Fruit fly (Drosophila melanogaster) whole organism, embryonic: Measurements from ENCODE around the gene lqfR.
A peak's percentile ranks its signal among the peaks of the same experiment; 100 is the strongest.

Experiments
- BEAF-32 ChIP-seq: fragments of 200-800 bp; sonication (Bioruptor generic); optimal IDR thresholded peaks from 3 replicates; lab custom pipeline; 2017; ENCODE audit warnings: missing biosample characterization, missing genetic modification characterization, mild to moderate bottlenecking, moderate library complexity, missing genetic modification reagents
- Blimp-1 ChIP-seq: fragments of 200-800 bp; sonication (Bioruptor generic); optimal IDR thresholded peaks from 3 replicates; lab custom pipeline; 2018; ENCODE audit warnings: missing biosample characterization, missing genetic modification characterization, mild to moderate bottlenecking, moderate library complexity, missing genetic modification reagents
- BtbVII ChIP-seq: fragments of 200-800 bp; sonication (Bioruptor generic); optimal IDR thresholded peaks from 3 replicates; lab custom pipeline; 2017; ENCODE audit warnings: missing biosample characterization, mild to moderate bottlenecking, missing genetic modification characterization
- CG12071 ChIP-seq: fragments of 200-800 bp; sonication (Bioruptor generic); optimal IDR thresholded peaks from 3 replicates; lab custom pipeline; 2018; ENCODE audit warnings: missing biosample characterization, mild to moderate bottlenecking, missing genetic modification characterization
- CG13894 ChIP-seq: fragments of 200-800 bp; sonication (Bioruptor generic); optimal IDR thresholded peaks from 3 replicates; lab custom pipeline; 2018; ENCODE audit warnings: missing biosample characterization, mild to moderate bottlenecking, missing genetic modification characterization, moderate library complexity
- CG14667 ChIP-seq: fragments of 200-800 bp; sonication (Bioruptor generic); IDR thresholded peaks from 2 replicates; pipeline ENCODE4 v1.3.6; 2022; ENCODE audit warnings: missing biosample characterization, missing genetic modification characterization
- CG16779 ChIP-seq: fragments of 200-800 bp; sonication (Bioruptor generic); IDR thresholded peaks from 2 replicates; pipeline ENCODE4 v1.3.6; 2022; ENCODE audit warnings: missing biosample characterization, missing genetic modification characterization
- CG16863 ChIP-seq: fragments of 200-800 bp; sonication (Bioruptor generic); optimal IDR thresholded peaks from 3 replicates; lab custom pipeline; 2016; ENCODE audit warnings: missing biosample characterization, missing genetic modification characterization
- CG3065 ChIP-seq: fragments of 200-800 bp; sonication (Bioruptor generic); optimal IDR thresholded peaks from 2 replicates; lab custom pipeline; 2016; ENCODE audit warnings: missing biosample characterization, missing genetic modification characterization
- CG34376 ChIP-seq: fragments of 200-800 bp; sonication (Bioruptor generic); optimal IDR thresholded peaks from 2 replicates; lab custom pipeline; 2018; ENCODE audit warnings: missing biosample characterization, mild to moderate bottlenecking, missing genetic modification characterization
- CG4854 ChIP-seq: fragments of 200-800 bp; sonication (Bioruptor generic); optimal IDR thresholded peaks from 2 replicates; lab custom pipeline; 2016; ENCODE audit warnings: missing biosample characterization, missing genetic modification characterization, inconsistent platforms
- CG5953 ChIP-seq: fragments of 200-800 bp; sonication (Bioruptor generic); IDR thresholded peaks from 2 replicates; pipeline ENCODE4 v1.3.6; 2022; ENCODE audit warnings: missing biosample characterization, missing genetic modification characterization
- CG6765 ChIP-seq: fragments of 200-800 bp; sonication (Bioruptor generic); optimal IDR thresholded peaks from 3 replicates; lab custom pipeline; 2017; ENCODE audit warnings: missing biosample characterization, mild to moderate bottlenecking, missing genetic modification characterization
- CG6813 ChIP-seq: fragments of 200-800 bp; sonication (Bioruptor generic); optimal IDR thresholded peaks from 2 replicates; lab custom pipeline; 2017; ENCODE audit warnings: missing biosample characterization, missing genetic modification characterization, mild to moderate bottlenecking, moderate library complexity, missing genetic modification reagents
- CG7987 ChIP-seq: fragments of 200-800 bp; sonication (Bioruptor generic); optimal IDR thresholded peaks from 2 replicates; lab custom pipeline; 2018; ENCODE audit warnings: missing biosample characterization, mild to moderate bottlenecking, missing genetic modification characterization, moderate library complexity
- CoRest ChIP-seq: fragments of 200-800 bp; sonication (Bioruptor generic); optimal IDR thresholded peaks from 3 replicates; lab custom pipeline; 2018; ENCODE audit warnings: missing biosample characterization, mild to moderate bottlenecking, missing genetic modification characterization, moderate library complexity
- Doc2 ChIP-seq: fragments of 200-800 bp; sonication (Bioruptor generic); IDR thresholded peaks from 2 replicates; pipeline ENCODE4 v1.3.6; 2022; ENCODE audit warnings: missing biosample characterization, missing genetic modification characterization
- Fer1 ChIP-seq: fragments of 200-800 bp; sonication (Bioruptor generic); optimal IDR thresholded peaks from 2 replicates; lab custom pipeline; 2017; ENCODE audit warnings: missing biosample characterization, mild to moderate bottlenecking, missing genetic modification characterization
- HLH4C ChIP-seq: fragments of 200-800 bp; sonication (Bioruptor generic); IDR thresholded peaks from 3 replicates; pipeline ENCODE4 v1.3.6; 2022; ENCODE audit warnings: missing biosample characterization, missing genetic modification characterization; ENCODE audit not compliant: partially characterized antibody
- NK7.1 ChIP-seq: fragments of 200-800 bp; sonication (Bioruptor generic); optimal IDR thresholded peaks from 3 replicates; lab custom pipeline; 2016; ENCODE audit warnings: missing biosample characterization, missing genetic modification characterization
- Opbp ChIP-seq: fragments of 200-800 bp; sonication (Bioruptor generic); IDR thresholded peaks from 3 replicates; pipeline ENCODE4 v1.3.6; 2022; ENCODE audit warnings: missing biosample characterization, missing genetic modification characterization; ENCODE audit not compliant: partially characterized antibody
- PHDP ChIP-seq: fragments of 200-800 bp; sonication (Bioruptor generic); optimal IDR thresholded peaks from 3 replicates; lab custom pipeline; 2018; ENCODE audit warnings: missing biosample characterization, mild to moderate bottlenecking, missing genetic modification characterization, moderate library complexity
- Pdp1 ChIP-seq, 2 experiments: fragments of 200-800 bp; sonication (Bioruptor generic); optimal IDR thresholded peaks; 3 replicates each; lab custom pipeline; 2016; ENCODE audit warnings: missing biosample characterization in 2 of 2, missing genetic modification characterization in 2 of 2, mild to moderate bottlenecking in 1 of 2, moderate library complexity in 1 of 2
- Scr ChIP-seq: fragments of 200-800 bp; sonication (Bioruptor generic); IDR thresholded peaks from 2 replicates; pipeline ENCODE4 v1.3.6; 2022; ENCODE audit warnings: missing biosample characterization, missing genetic modification characterization; ENCODE audit not compliant: partially characterized antibody
- Ssrp ChIP-seq: fragments of 200-800 bp; sonication (Bioruptor generic); optimal IDR thresholded peaks from 2 replicates; lab custom pipeline; 2018; ENCODE audit warnings: missing biosample characterization, mild to moderate bottlenecking, missing genetic modification characterization, moderate library complexity
- abd-A ChIP-seq: fragments of 200-800 bp; sonication (Bioruptor generic); optimal IDR thresholded peaks from 3 replicates; lab custom pipeline; 2019; ENCODE audit warnings: missing biosample characterization, mild to moderate bottlenecking, missing genetic modification characterization, moderate library complexity
- bcd ChIP-seq: fragments of 200-800 bp; sonication (Bioruptor generic); optimal IDR thresholded peaks from 2 replicates; lab custom pipeline; 2017; ENCODE audit warnings: missing biosample characterization, mild to moderate bottlenecking, missing genetic modification characterization
- cad ChIP-seq: fragments of >200 bp; optimal IDR thresholded peaks from 2 replicates; lab custom pipeline; 2017; ENCODE audit warnings: missing biosample characterization, missing genetic modification characterization
- chm ChIP-seq: fragments of 200-800 bp; sonication (Bioruptor generic); IDR thresholded peaks from 2 replicates; pipeline ENCODE4 v1.3.6; 2022; ENCODE audit warnings: missing biosample characterization, missing genetic modification characterization
- dati ChIP-seq: fragments of 200-800 bp; sonication (Bioruptor generic); IDR thresholded peaks from 2 replicates; pipeline ENCODE4 v1.3.6; 2022; ENCODE audit warnings: missing biosample characterization, missing genetic modification characterization
- fd3F ChIP-seq: fragments of 200-800 bp; sonication (Bioruptor generic); optimal IDR thresholded peaks from 2 replicates; lab custom pipeline; 2018; ENCODE audit warnings: missing biosample characterization, mild to moderate bottlenecking, missing genetic modification characterization, moderate library complexity
- fd96Cb ChIP-seq: fragments of 200-800 bp; sonication (Bioruptor generic); optimal IDR thresholded peaks from 2 replicates; lab custom pipeline; 2018; ENCODE audit warnings: missing biosample characterization, mild to moderate bottlenecking, missing genetic modification characterization, moderate library complexity
- ftz-f1 ChIP-seq: fragments of 200-800 bp; sonication (Bioruptor generic); optimal IDR thresholded peaks from 2 replicates; lab custom pipeline; 2016; ENCODE audit warnings: missing biosample characterization, missing genetic modification characterization
- gem ChIP-seq: fragments of 200-800 bp; sonication (Bioruptor generic); optimal IDR thresholded peaks from 2 replicates; lab custom pipeline; 2019; ENCODE audit warnings: missing biosample characterization, mild to moderate bottlenecking, missing genetic modification characterization, moderate library complexity
- grau ChIP-seq: fragments of 200-800 bp; optimal IDR thresholded peaks from 3 replicates; lab custom pipeline; 2019; ENCODE audit warnings: missing biosample characterization, mild to moderate bottlenecking, missing genetic modification characterization, moderate library complexity
- h ChIP-seq: fragments of >200 bp; optimal IDR thresholded peaks from 2 replicates; lab custom pipeline; 2017
- hth ChIP-seq: fragments of >200 bp; optimal IDR thresholded peaks from 2 replicates; lab custom pipeline; 2017; ENCODE audit warnings: inconsistent platforms
- lilli ChIP-seq: fragments of 200-800 bp; sonication (Bioruptor generic); optimal IDR thresholded peaks from 3 replicates; lab custom pipeline; 2016; ENCODE audit warnings: missing biosample characterization, missing genetic modification characterization
- nerfin-1 ChIP-seq: fragments of 200-800 bp; sonication (Bioruptor generic); optimal IDR thresholded peaks from 3 replicates; lab custom pipeline; 2019; ENCODE audit warnings: missing biosample characterization, mild to moderate bottlenecking, missing genetic modification characterization, moderate library complexity
- odd ChIP-seq: fragments of 200-800 bp; sonication (Bioruptor generic); optimal IDR thresholded peaks from 2 replicates; lab custom pipeline; 2017; ENCODE audit warnings: missing biosample characterization, mild to moderate bottlenecking, missing genetic modification characterization
- otp ChIP-seq: fragments of 200-800 bp; sonication (Bioruptor generic); IDR thresholded peaks from 3 replicates; pipeline ENCODE4, ENCODE4 v1.3.6; 2022; ENCODE audit warnings: missing biosample characterization, missing genetic modification characterization
- psq ChIP-seq: fragments of 200-800 bp; sonication (Bioruptor generic); optimal IDR thresholded peaks from 2 replicates; lab custom pipeline; 2017; ENCODE audit warnings: missing biosample characterization, missing genetic modification characterization
- rib ChIP-seq: fragments of 200-800 bp; sonication (Bioruptor generic); IDR thresholded peaks from 2 replicates; pipeline ENCODE4 v1.3.6; 2022; ENCODE audit warnings: missing biosample characterization, missing genetic modification characterization
- run ChIP-seq: fragments of 200-800 bp; sonication (Bioruptor generic); optimal IDR thresholded peaks from 3 replicates; lab custom pipeline; 2018; ENCODE audit warnings: missing biosample characterization, mild to moderate bottlenecking, missing genetic modification characterization
- schlank ChIP-seq: fragments of 200-800 bp; sonication (Bioruptor generic); optimal IDR thresholded peaks from 2 replicates; lab custom pipeline; 2018; ENCODE audit warnings: missing biosample characterization, mild to moderate bottlenecking, missing genetic modification characterization
- so ChIP-seq: fragments of 200-800 bp; sonication (Bioruptor generic); IDR thresholded peaks from 3 replicates; pipeline ENCODE4 v1.3.6; 2022; ENCODE audit warnings: missing biosample characterization, missing genetic modification characterization
- sqz ChIP-seq: fragments of 200-800 bp; sonication (Bioruptor generic); optimal IDR thresholded peaks from 3 replicates; lab custom pipeline; 2018; ENCODE audit warnings: missing biosample characterization, mild to moderate bottlenecking, missing genetic modification characterization
- trem ChIP-seq: fragments of 200-800 bp; optimal IDR thresholded peaks from 3 replicates; lab custom pipeline; 2019; ENCODE audit warnings: missing biosample characterization, mild to moderate bottlenecking, missing genetic modification characterization, moderate library complexity
- trh ChIP-seq: fragments of 200-800 bp; sonication (Bioruptor generic); optimal IDR thresholded peaks from 2 replicates; lab custom pipeline; 2016; ENCODE audit warnings: missing biosample characterization, missing genetic modification characterization
- tx ChIP-seq: fragments of 200-800 bp; sonication (Bioruptor generic); optimal IDR thresholded peaks from 2 replicates; lab custom pipeline; 2016; ENCODE audit warnings: missing biosample characterization, missing genetic modification characterization
- vvl ChIP-seq: fragments of 200-800 bp; sonication (Bioruptor generic); IDR thresholded peaks from 2 replicates; pipeline ENCODE4 v1.3.6; 2022; ENCODE audit warnings: missing biosample characterization, missing genetic modification characterization

The lqfR gene

dm6 chr3R:22368777-22369214 lies 42.3 kb upstream of the lqfR start (continued):
- TF ChIP-seq fd3F (GFP tag; lab: Kevin White, UChicago) (peak; percentile 12), Blimp-1 (GFP tag; lab: Kevin White, UChicago) (no peak), BtbVII (GFP tag; lab: Kevin White, UChicago) (peak; percentile 72), CG14667 (peak; percentile 42; the same call in 1 of the 2 replicates), Fer1 (GFP tag; lab: Kevin White, UChicago) (peak; percentile 74), cad (GFP tag; lab: Kevin White, UChicago) (no peak), nerfin-1 (tag; lab: Kevin White, UChicago) (no peak), psq (GFP tag; lab: Kevin White, UChicago) (no peak), Opbp (GFP tag; lab: Robert Waterston, UW) (no peak), trem (tag; lab: Kevin White, UChicago) (no peak), BEAF-32 (GFP tag; lab: Kevin White, UChicago) (no peak), Pdp1 (GFP tag; optimal IDR thresholded peaks at IDR 0.05; lab: Kevin White, UChicago) (peak in 1 of 2 experiments; percentile 73), CG16779 (GFP tag; lab: Robert Waterston, UW) (0 out of 2 replicates have a peak, but pooled peaks have one; percentile 10), CG7987 (GFP tag; lab: Kevin White, UChicago) (no peak), so (GFP tag; lab: Robert Waterston, UW) (peak; percentile 77; the same call in 2 of the 3 replicates), fd96Cb (peak; percentile 41), dati (GFP tag; lab: Robert Waterston, UW) (no peak), CG34376 (no peak), CG13894 (tag; lab: Kevin White, UChicago) (no peak), odd (GFP tag; lab: Kevin White, UChicago) (peak; percentile 49), run (peak; percentile 8), lilli (peak; percentile 66), CG6813 (GFP tag; lab: Kevin White, UChicago) (peak; percentile 6), otp (peak; percentile 69; the same call in 2 of the 3 replicates), Ssrp (peak; percentile 48), CG6765 (no peak), NK7.1 (peak; percentile 57), CG5953 (GFP tag; lab: Robert Waterston, UW) (0 out of 2 replicates have a peak, but pooled peaks have one; percentile 46), CG12071 (GFP tag; lab: Kevin White, UChicago) (peak; percentile 6), schlank (tag; lab: Kevin White, UChicago) (peak; percentile 23), CG3065 (GFP tag; lab: Kevin White, UChicago) (no peak), CoRest (tag; lab: Kevin White, UChicago) (peak; percentile 67), rib (GFP tag; lab: Robert Waterston, UW) (no peak), ftz-f1 (no peak), CG16863 (no peak), hth (lab: Kevin White, UChicago) (no peak), abd-A (tag; lab: Kevin White, UChicago) (no peak), h (lab: Kevin White, UChicago) (no peak), HLH4C (no peak), Doc2 (GFP tag; lab: Robert Waterston, UW) (no peak), CG4854 (GFP tag; lab: Kevin White, UChicago) (no peak), trh (GFP tag; lab: Kevin White, UChicago) (peak; percentile 50), PHDP (tag; lab: Kevin White, UChicago) (peak; percentile 59), grau (tag; lab: Kevin White, UChicago) (peak; percentile 68), gem (peak; percentile 76), sqz (GFP tag; lab: Kevin White, UChicago) (no peak), tx (GFP tag; lab: Kevin White, UChicago) (no peak), bcd (GFP tag; lab: Kevin White, UChicago) (peak; percentile 65), chm (GFP tag; lab: Robert Waterston, UW) (peak; percentile 77), Scr (GFP tag; lab: Robert Waterston, UW) (no peak), vvl (GFP tag; lab: Robert Waterston, UW) (peak; percentile 72)
